Fruit fly (Drosophila melanogaster): ENCODE data around the gene ps.

ps gene

dm6 chr3R:9419300-9419652, 1.5 kb downstream of the ps start (continued):
- TF ChIP-seq acj6 (GFP tag; optimal IDR thresholded peaks at IDR 0.05): no peak
- no peak for TF ChIP-seq CG6792 (GFP tag; optimal IDR thresholded peaks at IDR 0.05)
- peak; percentile 49 for TF ChIP-seq CG16779 (tag; optimal IDR thresholded peaks at IDR 0.05)
- no peak for TF ChIP-seq Ets96B (tag; optimal IDR thresholded peaks at IDR 0.05)
- TF ChIP-seq CG1621 (tag; optimal IDR thresholded peaks at IDR 0.05): no peak
- no peak for TF ChIP-seq lz (GFP tag; optimal IDR thresholded peaks at IDR 0.05)
- no peak for TF ChIP-seq CG10631 (GFP tag; optimal IDR thresholded peaks at IDR 0.05)
- TF ChIP-seq CG6854 (GFP tag; optimal IDR thresholded peaks at IDR 0.05): peak; percentile 62
- TF ChIP-seq spab (GFP tag; optimal IDR thresholded peaks at IDR 0.05): no peak
- peak; percentile 34 for TF ChIP-seq Sox102F (GFP tag; optimal IDR thresholded peaks at IDR 0.05)
- TF ChIP-seq ss (GFP tag; optimal IDR thresholded peaks at IDR 0.05): no peak
- TF ChIP-seq Sox15 (GFP tag; optimal IDR thresholded peaks at IDR 0.05): no peak
- peak; percentile 26 for TF ChIP-seq net (GFP tag; optimal IDR thresholded peaks at IDR 0.05)
- no peak for TF ChIP-seq CG3032 (tag; optimal IDR thresholded peaks at IDR 0.05)
- TF ChIP-seq esn (GFP tag; optimal IDR thresholded peaks at IDR 0.05): peak; percentile 1
- peak; percentile 14 for TF ChIP-seq Eip75B (GFP tag; optimal IDR thresholded peaks at IDR 0.05)
- no peak for TF ChIP-seq CG9139 (GFP tag; optimal IDR thresholded peaks at IDR 0.05)
- no peak for TF ChIP-seq Blimp-1 (GFP tag; optimal IDR thresholded peaks at IDR 0.05)
- TF ChIP-seq topi (GFP tag; optimal IDR thresholded peaks at IDR 0.05): no peak
- TF ChIP-seq CG34406 (GFP tag; optimal IDR thresholded peaks at IDR 0.05): no peak
- no peak for TF ChIP-seq Gug (GFP tag; IDR thresholded peaks at IDR 0.05)
- no peak for TF ChIP-seq CG8632 (GFP tag; optimal IDR thresholded peaks at IDR 0.05)
- no peak for TF ChIP-seq CG10669 (GFP tag; optimal IDR thresholded peaks at IDR 0.05)
- TF ChIP-seq Smox (GFP tag; optimal IDR thresholded peaks at IDR 0.05): no peak
- TF ChIP-seq eg (GFP tag; IDR thresholded peaks at IDR 0.05): no peak

dm6 chr3R:9420439-9421234, 2.9 kb downstream of the ps start:
- TF ChIP-seq CG7368 (GFP tag; optimal IDR thresholded peaks at IDR 0.05): peak; percentile 41
- peak; percentile 41 for TF ChIP-seq CG11762 (GFP tag; optimal IDR thresholded peaks at IDR 0.05; ENCODE audit: insufficient read depth)
- TF ChIP-seq CG11902 (GFP tag; optimal IDR thresholded peaks at IDR 0.05): peak; percentile 8
- TF ChIP-seq CG4318 (GFP tag; optimal IDR thresholded peaks at IDR 0.05): no peak
- peak; percentile 46 for TF ChIP-seq net (GFP tag; optimal IDR thresholded peaks at IDR 0.05)
- peak; percentile 58 for TF ChIP-seq CG6276 (GFP tag; optimal IDR thresholded peaks at IDR 0.05)
- no peak for TF ChIP-seq fkh (GFP tag; optimal IDR thresholded peaks at IDR 0.05)
- TF ChIP-seq spab (GFP tag; optimal IDR thresholded peaks at IDR 0.05): no peak
- TF ChIP-seq fd85E (GFP tag; optimal IDR thresholded peaks at IDR 0.05): no peak
- no peak for TF ChIP-seq CG6808 (GFP tag; optimal IDR thresholded peaks at IDR 0.05)
- TF ChIP-seq CG31627 (GFP tag; optimal IDR thresholded peaks at IDR 0.05): peak; percentile 24
- TF ChIP-seq CG6854 (GFP tag; optimal IDR thresholded peaks at IDR 0.05): no peak
- no peak for TF ChIP-seq Ets21C (GFP tag; optimal IDR thresholded peaks at IDR 0.05)
- TF ChIP-seq Hr39 (GFP tag; optimal IDR thresholded peaks at IDR 0.05): no peak
- no peak for TF ChIP-seq CG3032 (tag; optimal IDR thresholded peaks at IDR 0.05)
- TF ChIP-seq lz (GFP tag; optimal IDR thresholded peaks at IDR 0.05): no peak
- TF ChIP-seq Eip93F (GFP tag; optimal IDR thresholded peaks at IDR 0.05): no peak
- TF ChIP-seq Gug (GFP tag; IDR thresholded peaks at IDR 0.05): peak; percentile 55; the same call in 1 of the 2 replicates
- TF ChIP-seq CG6792 (GFP tag; optimal IDR thresholded peaks at IDR 0.05): peak; percentile 23
- TF ChIP-seq vri (GFP tag; optimal IDR thresholded peaks at IDR 0.05): no peak
- TF ChIP-seq CG3919 (GFP tag; optimal IDR thresholded peaks at IDR 0.05): peak; percentile 37
- TF ChIP-seq CG8119 (GFP tag; IDR thresholded peaks at IDR 0.05): peak; percentile 71
- peak; percentile 6 for TF ChIP-seq cyc (GFP tag; optimal IDR thresholded peaks at IDR 0.05)
- TF ChIP-seq svp (GFP tag): peak; percentile 74
- peak; percentile 56 for TF ChIP-seq OdsH (GFP tag; optimal IDR thresholded peaks at IDR 0.05)
- TF ChIP-seq Met (GFP tag; optimal IDR thresholded peaks at IDR 0.05): peak; percentile 15
- TF ChIP-seq CG11294 (GFP tag; IDR thresholded peaks at IDR 0.05): peak; percentile 50; the same call in 1 of the 2 replicates
- TF ChIP-seq CG8319 (GFP tag; optimal IDR thresholded peaks at IDR 0.05): peak; percentile 29
- peak; percentile 47 for TF ChIP-seq dac (GFP tag; optimal IDR thresholded peaks at IDR 0.05)
- TF ChIP-seq Sox102F (GFP tag; optimal IDR thresholded peaks at IDR 0.05): no peak
- peak; percentile 45; the same call in 1 of the 3 replicates for TF ChIP-seq CG6163 (GFP tag; IDR thresholded peaks at IDR 0.05)
- no peak for TF ChIP-seq Lpt (GFP tag; optimal IDR thresholded peaks at IDR 0.05)
- no peak for TF ChIP-seq Hr38 (GFP tag; optimal IDR thresholded peaks at IDR 0.05)

Measured in whole organism, prepupa.